Worm (Caenorhabditis elegans) whole organism, L3 larva: Measurements from ENCODE around the gene C18A11.4.

Source experiments
- R02D3.7 ChIP-seq: fragments of 150-350 bp; optimal IDR thresholded peaks from 2 replicates; lab custom pipeline; 2014; ENCODE audit warnings: missing biosample characterization, missing genetic modification characterization
- ama-1 ChIP-seq: fragments of 150-350 bp; optimal IDR thresholded peaks from 2 replicates; lab custom pipeline; 2018
- ceh-16 ChIP-seq: sonication (generic microtip); optimal IDR thresholded peaks from 2 replicates; lab custom pipeline; 2017; ENCODE audit warnings: missing biosample characterization, missing genetic modification characterization
- ceh-28 ChIP-seq: fragments of 150-350 bp; optimal IDR thresholded peaks from 2 replicates; lab custom pipeline; 2014; ENCODE audit warnings: missing biosample characterization, missing genetic modification reagents, missing genetic modification characterization
- ceh-82 ChIP-seq: fragments of 150-350 bp; optimal IDR thresholded peaks from 2 replicates; lab custom pipeline; 2014; ENCODE audit warnings: missing biosample characterization, missing genetic modification characterization
- ceh-9 ChIP-seq: sonication (generic microtip); optimal IDR thresholded peaks from 2 replicates; lab custom pipeline; 2018; ENCODE audit warnings: missing biosample characterization, missing genetic modification characterization
- daf-12 ChIP-seq: fragments of 150-350 bp; optimal IDR thresholded peaks from 2 replicates; lab custom pipeline; 2014; ENCODE audit warnings: missing biosample characterization, missing genetic modification reagents, missing genetic modification characterization
- egl-27 ChIP-seq: sonication (generic microtip); optimal IDR thresholded peaks from 4 replicates; lab custom pipeline; 2017; ENCODE audit warnings: missing biosample characterization, missing genetic modification reagents, missing genetic modification characterization
- elt-1 ChIP-seq: fragments of 150-350 bp; optimal IDR thresholded peaks from 2 replicates; lab custom pipeline; 2014; ENCODE audit warnings: missing biosample characterization, missing genetic modification characterization
- eor-1 ChIP-seq, 2 experiments: fragments of 150-350 bp; optimal IDR thresholded peaks; 2 replicates each; lab custom pipeline; 2014 to 2018; ENCODE audit warnings: missing biosample characterization in 2 of 2, missing genetic modification characterization in 2 of 2
- fkh-10 ChIP-seq: sonication (generic microtip); optimal IDR thresholded peaks from 2 replicates; lab custom pipeline; 2017; ENCODE audit warnings: missing biosample characterization, missing genetic modification reagents, missing genetic modification characterization
- fkh-2 ChIP-seq: fragments of 150-350 bp; optimal IDR thresholded peaks from 2 replicates; lab custom pipeline; 2014; ENCODE audit warnings: missing biosample characterization, missing genetic modification reagents, missing genetic modification characterization
- fos-1 ChIP-seq: fragments of 150-350 bp; optimal IDR thresholded peaks from 2 replicates; lab custom pipeline; 2014; ENCODE audit warnings: missing biosample characterization, missing genetic modification characterization
- hmg-11 ChIP-seq: sonication (generic microtip); optimal IDR thresholded peaks from 2 replicates; lab custom pipeline; 2016; ENCODE audit warnings: missing genetic modification characterization, missing compliant biosample characterization
- jun-1 ChIP-seq: fragments of 150-350 bp; optimal IDR thresholded peaks from 2 replicates; lab custom pipeline; 2014; ENCODE audit warnings: missing biosample characterization, missing genetic modification reagents, missing genetic modification characterization
- lin-15B ChIP-seq: fragments of 150-350 bp; optimal IDR thresholded peaks from 2 replicates; lab custom pipeline; 2014; ENCODE audit warnings: missing biosample characterization, missing genetic modification characterization
- lin-39 ChIP-seq: fragments of 150-350 bp; optimal IDR thresholded peaks from 2 replicates; lab custom pipeline; 2018; ENCODE audit warnings: missing biosample characterization, missing genetic modification reagents, missing genetic modification characterization
- nfya-1 ChIP-seq: sonication (generic microtip); optimal IDR thresholded peaks from 2 replicates; lab custom pipeline; 2017; ENCODE audit warnings: missing genetic modification characterization, mild to moderate bottlenecking, missing compliant biosample characterization, antibody characterized with exemption, moderate library complexity; ENCODE audit not compliant: insufficient read depth
- nhr-11 ChIP-seq: fragments of 150-350 bp; optimal IDR thresholded peaks from 2 replicates; lab custom pipeline; 2014; ENCODE audit warnings: missing biosample characterization, missing genetic modification characterization
- nhr-23 ChIP-seq: fragments of 150-350 bp; optimal IDR thresholded peaks from 2 replicates; lab custom pipeline; 2014; ENCODE audit warnings: missing biosample characterization, missing genetic modification reagents, missing genetic modification characterization
- nhr-25 ChIP-seq: sonication (generic microtip); optimal IDR thresholded peaks from 2 replicates; lab custom pipeline; 2017; ENCODE audit warnings: missing biosample characterization, missing genetic modification characterization
- nhr-28 ChIP-seq: fragments of 150-350 bp; optimal IDR thresholded peaks from 2 replicates; lab custom pipeline; 2014; ENCODE audit warnings: missing biosample characterization, missing genetic modification characterization
- nhr-43 ChIP-seq: sonication (generic microtip); optimal IDR thresholded peaks from 2 replicates; lab custom pipeline; 2016; ENCODE audit warnings: mild to moderate bottlenecking, missing genetic modification characterization, missing compliant biosample characterization; ENCODE audit not compliant: poor library complexity, severe bottlenecking
- nhr-67 ChIP-seq: fragments of 150-350 bp; optimal IDR thresholded peaks from 2 replicates; lab custom pipeline; 2014; ENCODE audit warnings: missing biosample characterization, missing genetic modification characterization
- pqm-1 ChIP-seq: fragments of 150-350 bp; optimal IDR thresholded peaks from 2 replicates; lab custom pipeline; 2017; ENCODE audit warnings: missing biosample characterization, missing genetic modification characterization, inconsistent platforms
- sea-2 ChIP-seq: fragments of 150-350 bp; sonication (generic microtip); optimal IDR thresholded peaks from 4 replicates; lab custom pipeline; 2014; ENCODE audit warnings: missing biosample characterization, missing genetic modification reagents, missing genetic modification characterization
- skn-1 ChIP-seq: fragments of 150-350 bp; optimal IDR thresholded peaks from 2 replicates; lab custom pipeline; 2014; ENCODE audit warnings: missing biosample characterization, missing genetic modification characterization
- snpc-4 ChIP-seq: fragments of 150-350 bp; optimal IDR thresholded peaks from 2 replicates; lab custom pipeline; 2014; ENCODE audit warnings: missing biosample characterization, missing genetic modification characterization
- tbx-2 ChIP-seq: sonication (generic microtip); optimal IDR thresholded peaks from 2 replicates; lab custom pipeline; 2016; ENCODE audit warnings: mild to moderate bottlenecking, missing genetic modification characterization, missing compliant biosample characterization
- unc-62 ChIP-seq: fragments of 150-350 bp; sonication (generic microtip); optimal IDR thresholded peaks from 4 replicates; lab custom pipeline; 2014; ENCODE audit warnings: missing biosample characterization, missing genetic modification reagents, missing genetic modification characterization
- zag-1 ChIP-seq: fragments of 150-350 bp; optimal IDR thresholded peaks from 2 replicates; lab custom pipeline; 2014; ENCODE audit warnings: missing biosample characterization, missing genetic modification characterization
- ztf-11 ChIP-seq: fragments of 150-350 bp; optimal IDR thresholded peaks from 2 replicates; lab custom pipeline; 2014; ENCODE audit warnings: missing biosample characterization, missing genetic modification characterization
- ztf-4 ChIP-seq: fragments of 150-350 bp; optimal IDR thresholded peaks from 2 replicates; lab custom pipeline; 2014; ENCODE audit warnings: missing biosample characterization, missing genetic modification characterization

The C18A11.4 gene

DNA sequence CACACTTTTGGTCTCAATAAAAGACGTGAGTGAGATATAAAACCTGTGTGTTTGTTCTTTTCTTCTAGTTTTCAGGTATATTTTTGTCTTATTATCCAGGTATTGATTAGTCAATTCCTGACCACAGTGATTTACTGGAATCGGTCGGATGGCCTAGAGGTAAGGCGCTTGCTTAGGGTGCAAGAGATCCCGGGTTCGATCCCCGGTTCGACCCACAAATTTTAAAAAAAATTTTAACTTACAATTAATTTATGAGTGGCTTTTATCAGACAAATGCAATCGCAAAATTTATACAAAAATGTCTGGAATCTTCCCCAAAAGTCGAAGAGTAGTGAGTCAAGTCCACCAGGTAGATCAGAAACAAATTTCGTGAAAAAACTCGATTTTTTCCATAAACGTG, 8.0 kb upstream of the C18A11.4 start:
- TF ChIP-seq nhr-28 (no peak), lin-15B (tag; lab: Kevin White, UChicago) (no peak), daf-12 (tag; lab: Kevin White, UChicago) (no peak), fos-1 (tag; lab: Kevin White, UChicago) (no peak), egl-27 (tag; lab: Kevin White, UChicago) (no peak), ceh-9 (tag; lab: Kevin White, UChicago) (no peak), snpc-4 (tag; lab: Kevin White, UChicago) (no peak), R02D3.7 (tag; lab: Kevin White, UChicago) (no peak), tbx-2 (no peak), hmg-11 (tag; lab: Kevin White, UChicago) (no peak), ztf-11 (tag; lab: Kevin White, UChicago) (no peak), ceh-82 (tag; lab: Kevin White, UChicago) (no peak), ceh-16 (tag; lab: Kevin White, UChicago) (no peak), unc-62 (GFP tag; lab: Kevin White, UChicago) (no peak), elt-1 (no peak)

DNA sequence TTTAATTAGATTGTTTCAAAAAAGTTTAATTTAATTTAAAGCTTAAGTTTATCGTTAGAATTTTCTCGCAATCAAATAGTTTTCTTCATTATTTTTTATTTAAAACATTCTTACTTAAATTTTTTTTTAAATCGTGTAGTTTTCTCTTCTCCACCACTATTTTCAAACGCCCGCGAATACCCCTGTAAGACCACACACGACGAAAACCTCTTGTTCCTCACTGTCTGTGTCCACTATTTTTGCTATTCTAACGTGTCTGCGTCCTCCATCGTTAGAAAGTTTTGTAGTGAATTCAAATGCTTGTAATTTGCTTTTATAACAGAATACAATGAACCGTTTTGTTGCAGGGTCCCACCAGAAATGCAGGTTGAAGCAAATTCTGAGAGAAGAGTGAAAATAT, 4.4 kb upstream of the C18A11.4 start, which contains the start of gene xol-1:
TSS of gene xol-1 (plus strand) at position 347 of the 400 bp plus-strand sequence.
- TF ChIP-seq tbx-2: no peak

DNA sequence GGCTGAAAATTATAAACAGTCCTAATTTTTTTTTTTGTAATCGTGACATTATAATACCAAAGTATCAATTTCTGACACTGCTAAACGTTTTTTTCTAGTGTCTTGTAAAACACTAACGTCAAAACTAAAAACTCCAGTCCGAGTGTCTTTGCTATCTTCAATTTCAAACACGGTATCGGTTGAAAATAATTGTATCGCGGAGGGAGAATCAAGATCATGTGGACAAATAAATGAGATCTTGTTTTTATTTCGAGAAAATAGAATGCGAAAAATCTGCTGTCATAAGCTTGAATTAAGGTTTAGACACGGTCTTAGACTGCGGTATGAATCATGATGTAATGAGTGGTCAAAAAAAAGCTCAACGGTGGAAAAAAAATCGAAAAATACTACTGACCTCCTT, 3.3 kb downstream of the C18A11.4 start:
- peak; percentile 81 for TF ChIP-seq ceh-28
- no peak for TF ChIP-seq fkh-2
- no peak for TF ChIP-seq fkh-10 (GFP tag; lab: Kevin White, UChicago)
- TF ChIP-seq tbx-2: no peak
- no peak for TF ChIP-seq ceh-16 (tag; lab: Kevin White, UChicago)
- no peak for TF ChIP-seq nfya-1
- TF ChIP-seq lin-39 (tag; lab: Kevin White, UChicago): no peak
- no peak for TF ChIP-seq snpc-4 (tag; lab: Kevin White, UChicago)
- TF ChIP-seq sea-2: no peak
- no peak for TF ChIP-seq nhr-11 (tag; lab: Kevin White, UChicago)
- TF ChIP-seq ama-1 (lab: Kevin White, UChicago): no peak
- TF ChIP-seq nhr-43 (tag; lab: Kevin White, UChicago): peak; percentile 29
- no peak for TF ChIP-seq fos-1 (tag; lab: Kevin White, UChicago)
- TF ChIP-seq nhr-28: no peak
- no peak for TF ChIP-seq ztf-4 (tag; lab: Kevin White, UChicago)
- TF ChIP-seq skn-1 (tag; lab: Kevin White, UChicago): no peak
- TF ChIP-seq nhr-25: peak; percentile 40
- TF ChIP-seq ztf-11 (tag; lab: Kevin White, UChicago): no peak
- no peak for TF ChIP-seq unc-62 (GFP tag; lab: Kevin White, UChicago)
- TF ChIP-seq zag-1 (tag; lab: Kevin White, UChicago): no peak
- no peak for TF ChIP-seq nhr-23 (tag; lab: Kevin White, UChicago)
- no peak for TF ChIP-seq ceh-9 (tag; lab: Kevin White, UChicago)
- TF ChIP-seq jun-1: no peak
- TF ChIP-seq egl-27 (tag; lab: Kevin White, UChicago): no peak
- no peak for TF ChIP-seq hmg-11 (tag; lab: Kevin White, UChicago)
- TF ChIP-seq, all 47 proteins: peak for 3

DNA sequence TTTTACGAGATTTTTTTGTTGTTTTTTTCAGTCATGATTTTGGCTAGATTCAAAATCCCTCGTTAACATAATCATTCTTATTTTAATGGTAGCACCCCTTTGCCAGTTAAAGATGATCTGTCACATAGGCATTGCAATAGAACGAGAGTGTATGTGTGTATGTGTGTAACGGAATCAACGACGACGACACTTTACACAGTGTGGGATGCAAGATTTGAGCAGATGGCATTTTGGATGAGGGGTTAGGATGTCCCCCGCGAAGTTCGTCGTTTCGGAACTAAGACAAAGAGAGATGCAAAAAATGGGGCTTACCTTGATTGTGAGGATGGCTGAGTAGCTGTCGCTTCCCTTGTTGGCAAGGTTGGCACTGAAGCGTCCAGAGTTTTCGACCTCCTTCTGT, 6.7 kb downstream of the C18A11.4 start:
- TF ChIP-seq pqm-1 (tag; lab: Kevin White, UChicago): no peak
- no peak for TF ChIP-seq elt-1
- TF ChIP-seq jun-1: no peak
- no peak for TF ChIP-seq nhr-67 (tag; lab: Kevin White, UChicago)
- TF ChIP-seq ceh-82 (tag; lab: Kevin White, UChicago): no peak
- TF ChIP-seq daf-12 (tag; lab: Kevin White, UChicago): no peak
- TF ChIP-seq nhr-23 (tag; lab: Kevin White, UChicago): no peak
- no peak for TF ChIP-seq tbx-2

DNA sequence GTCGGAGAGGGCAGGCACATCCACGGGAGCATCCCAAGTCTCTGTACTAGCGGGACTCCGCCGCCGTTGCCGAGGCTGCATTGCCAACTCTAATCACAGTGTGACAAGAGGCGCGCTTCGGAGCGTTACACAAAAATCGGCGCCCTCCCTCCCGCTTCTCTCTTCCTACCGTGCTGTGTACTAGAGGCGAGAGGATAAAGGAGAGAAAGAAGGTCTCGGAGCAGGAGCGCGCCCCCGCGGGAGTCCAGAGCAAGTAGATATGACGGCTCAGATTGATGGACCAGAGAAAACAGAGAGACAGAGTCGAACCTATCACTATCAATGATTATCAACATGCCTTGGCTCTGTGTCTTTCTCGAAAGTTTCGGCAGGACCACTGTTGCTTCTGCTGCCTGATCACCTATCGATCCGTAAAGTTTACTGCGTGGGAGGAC, 7.7 kb downstream of the C18A11.4 start:
- TF ChIP-seq nfya-1: peak; percentile 19
- no peak for TF ChIP-seq unc-62 (GFP tag; lab: Kevin White, UChicago)
- TF ChIP-seq eor-1 (tag; optimal IDR thresholded peaks at IDR 0.05; lab: Kevin White, UChicago): no peak
- TF ChIP-seq ceh-28: peak; percentile 49
- no peak for TF ChIP-seq hmg-11 (tag; lab: Kevin White, UChicago)
- no peak for TF ChIP-seq fos-1 (tag; lab: Kevin White, UChicago)
